Worm (Caenorhabditis elegans): ENCODE data around the gene math-20.

DNA sequence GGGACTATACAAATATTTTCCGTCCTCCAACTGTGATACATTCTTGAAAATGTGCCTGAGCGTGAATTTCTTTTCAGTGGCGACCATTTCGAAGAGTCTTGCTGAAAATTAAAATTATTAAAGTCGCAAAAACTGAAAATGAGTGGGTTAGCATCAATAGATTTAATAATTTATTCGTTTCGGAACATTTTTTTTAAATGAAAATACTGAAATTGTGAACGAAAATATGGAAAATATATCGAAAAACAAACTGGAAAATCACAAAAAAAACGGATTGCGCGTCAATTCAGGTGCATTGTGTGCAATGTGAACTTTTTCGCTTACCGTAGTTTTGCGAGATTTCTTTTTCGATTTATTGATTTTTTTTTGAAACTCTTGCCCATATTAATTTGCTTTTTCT is 35.5 kb downstream of the math-20 start, which contains the start of gene bath-5:
- TF ChIP-seq lir-1 (GFP tag; conservative IDR thresholded peaks at IDR 0.05), result no peak
- TF ChIP-seq die-1 (tag; optimal IDR thresholded peaks at IDR 0.05), result no peak
- TF ChIP-seq Y95B8A.8 (GFP tag; IDR thresholded peaks at IDR 0.05), result no peak
- TF ChIP-seq snpc-4 (GFP tag; optimal IDR thresholded peaks at IDR 0.05), result no peak
- no peak for TF ChIP-seq snpc-4 (tag; optimal IDR thresholded peaks at IDR 0.05)
- no peak for TF ChIP-seq sea-2 (GFP tag; IDR thresholded peaks at IDR 0.05)
